Worm (Caenorhabditis elegans) whole organism, young adult: Measurements from ENCODE around the gene F59B10.2.
A peak's percentile ranks its signal among the peaks of the same experiment; 100 is the strongest.

ENCODE experiments used
- B0019.2 ChIP-seq: fragments of 200-800 bp; sonication (Bioruptor generic); conservative IDR thresholded peaks from 2 replicates; pipeline ENCODE4 v1.3.6; 2022; ENCODE audit warnings: missing genetic modification reagents, missing genetic modification characterization, missing compliant biosample characterization
- B0336.3 ChIP-seq: fragments of 200-800 bp; sonication (Bioruptor generic); IDR thresholded peaks from 2 replicates; pipeline ENCODE4 v1.3.6; 2022; ENCODE audit warnings: missing genetic modification characterization, missing compliant biosample characterization
- F52B5.7 ChIP-seq: sonication (generic microtip); optimal IDR thresholded peaks from 2 replicates; lab custom pipeline; 2016; ENCODE audit warnings: mild to moderate bottlenecking, missing genetic modification characterization, missing compliant biosample characterization
- F57C9.4 ChIP-seq: sonication (generic microtip); optimal IDR thresholded peaks from 2 replicates; lab custom pipeline; 2017; ENCODE audit warnings: mild to moderate bottlenecking, missing genetic modification characterization, missing compliant biosample characterization
- K12H6.12 ChIP-seq: fragments of 200-800 bp; sonication (Bioruptor generic); optimal IDR thresholded peaks from 2 replicates; lab custom pipeline; 2018; ENCODE audit warnings: mild to moderate bottlenecking, missing genetic modification characterization, missing compliant biosample characterization
- Y56A3A.18 ChIP-seq: fragments of 200-800 bp; sonication (Bioruptor generic); IDR thresholded peaks from 2 replicates; pipeline ENCODE4 v1.3.6; 2022; ENCODE audit warnings: missing genetic modification reagents, missing genetic modification characterization, missing compliant biosample characterization
- Y79H2A.3 ChIP-seq: fragments of 200-800 bp; sonication (Bioruptor generic); conservative IDR thresholded peaks from 2 replicates; pipeline ENCODE4 v1.3.6; 2022; ENCODE audit warnings: missing genetic modification reagents, missing genetic modification characterization, missing compliant biosample characterization
- ama-1 ChIP-seq, 3 experiments: fragments of 150-350 bp in 1 of 3; sonication (generic microtip) in 2 of 3; optimal IDR thresholded peaks; 2 replicates each; lab custom pipeline; 2014 to 2018; ENCODE audit warnings: missing biosample characterization in 2 of 3, missing genetic modification characterization in 2 of 3, missing genetic modification reagents in 2 of 3
- aptf-2 ChIP-seq: fragments of 200-800 bp; sonication (Bioruptor generic); conservative IDR thresholded peaks from 2 replicates; pipeline ENCODE4 v1.3.6; 2022; ENCODE audit warnings: missing genetic modification reagents, missing genetic modification characterization, missing compliant biosample characterization
- attf-5 ChIP-seq: fragments of 200-800 bp; sonication (Bioruptor generic); optimal IDR thresholded peaks from 2 replicates; lab custom pipeline; 2018; ENCODE audit warnings: mild to moderate bottlenecking, missing genetic modification characterization, missing compliant biosample characterization
- bed-1 ChIP-seq: fragments of 200-800 bp; sonication (Bioruptor generic); IDR thresholded peaks from 2 replicates; pipeline ENCODE4 v1.3.6; 2022; ENCODE audit warnings: missing genetic modification reagents, missing genetic modification characterization, missing compliant biosample characterization
- bed-2 ChIP-seq: fragments of 200-800 bp; sonication (Bioruptor generic); IDR thresholded peaks from 2 replicates; pipeline ENCODE4 v1.3.6; 2022; ENCODE audit warnings: missing genetic modification reagents, missing genetic modification characterization, missing compliant biosample characterization
- ceh-91 ChIP-seq: fragments of 200-800 bp; sonication (Bioruptor generic); IDR thresholded peaks from 2 replicates; pipeline ENCODE4 v1.3.6; 2022; ENCODE audit warnings: missing genetic modification reagents, missing genetic modification characterization, missing compliant biosample characterization
- chd-7 ChIP-seq: sonication (generic microtip); optimal IDR thresholded peaks from 2 replicates; lab custom pipeline; 2016; ENCODE audit warnings: mild to moderate bottlenecking, missing genetic modification characterization, moderate library complexity, missing compliant biosample characterization
- dpff-1 ChIP-seq: sonication (generic microtip); optimal IDR thresholded peaks from 2 replicates; lab custom pipeline; 2017; ENCODE audit warnings: mild to moderate bottlenecking, missing genetic modification characterization, missing compliant biosample characterization
- egl-44 ChIP-seq: fragments of 200-800 bp; sonication (Bioruptor generic); IDR thresholded peaks from 2 replicates; pipeline ENCODE4 v1.3.6; 2022; ENCODE audit warnings: missing genetic modification reagents, missing genetic modification characterization, missing compliant biosample characterization
- egrh-3 ChIP-seq: fragments of 200-800 bp; sonication (Bioruptor generic); IDR thresholded peaks from 2 replicates; pipeline ENCODE4 v1.3.6; 2022; ENCODE audit warnings: missing genetic modification reagents, missing genetic modification characterization, missing compliant biosample characterization
- ets-4 ChIP-seq: fragments of 200-800 bp; sonication (Bioruptor generic); optimal IDR thresholded peaks from 2 replicates; lab custom pipeline; 2018; ENCODE audit warnings: mild to moderate bottlenecking, missing genetic modification characterization, missing compliant biosample characterization
- him-1 ChIP-seq: sonication (generic microtip); optimal IDR thresholded peaks from 2 replicates; lab custom pipeline; 2016; ENCODE audit warnings: missing genotype, missing genetic modification reagents, missing genetic modification characterization, missing compliant biosample characterization
- hsf-1 ChIP-seq: fragments of 200-800 bp; sonication (Bioruptor generic); IDR thresholded peaks from 2 replicates; pipeline ENCODE4 v1.3.6; 2022; ENCODE audit warnings: missing genetic modification reagents, missing genetic modification characterization, missing compliant biosample characterization
- let-607 ChIP-seq, 2 experiments: fragments of 200-800 bp in 1 of 2; sonication (Bioruptor generic) in 1 of 2; sonication (generic microtip) in 1 of 2; optimal IDR thresholded peaks; 2 replicates each; lab custom pipeline; 2016 to 2018; ENCODE audit warnings: mild to moderate bottlenecking in 2 of 2, missing compliant biosample characterization in 2 of 2, missing genetic modification characterization in 2 of 2, moderate library complexity in 2 of 2, missing genotype in 1 of 2
- lin-35 ChIP-seq, 3 experiments: fragments of 150-350 bp in 2 of 3; sonication (generic microtip) in 1 of 3; optimal IDR thresholded peaks; 2 replicates each; lab custom pipeline; 2014 to 2018; ENCODE audit warnings: missing biosample characterization in 3 of 3, missing genetic modification characterization in 3 of 3, missing genetic modification reagents in 3 of 3
- lin-40 ChIP-seq: sonication (generic microtip); optimal IDR thresholded peaks from 2 replicates; lab custom pipeline; 2016; ENCODE audit warnings: missing genetic modification characterization, mild to moderate bottlenecking, missing compliant biosample characterization, missing genotype, missing genetic modification reagents
- madf-10 ChIP-seq: sonication (generic microtip); optimal IDR thresholded peaks from 2 replicates; lab custom pipeline; 2016; ENCODE audit warnings: mild to moderate bottlenecking, missing genetic modification characterization, missing compliant biosample characterization
- madf-8 ChIP-seq: fragments of 200-800 bp; sonication (Bioruptor generic); conservative IDR thresholded peaks from 2 replicates; pipeline ENCODE4 v1.3.6; 2022; ENCODE audit warnings: missing genetic modification reagents, missing genetic modification characterization, missing compliant biosample characterization
- nfyb-1 ChIP-seq: fragments of 200-800 bp; sonication (Bioruptor generic); IDR thresholded peaks from 2 replicates; pipeline ENCODE4 v1.3.6; 2022; ENCODE audit warnings: missing genetic modification reagents, missing genetic modification characterization, missing compliant biosample characterization
- nhr-179 ChIP-seq: sonication (generic microtip); optimal IDR thresholded peaks from 2 replicates; lab custom pipeline; 2016; ENCODE audit warnings: mild to moderate bottlenecking, missing genetic modification characterization, missing compliant biosample characterization
- nhr-27 ChIP-seq: fragments of 200-800 bp; sonication (Bioruptor generic); optimal IDR thresholded peaks from 2 replicates; lab custom pipeline; 2018; ENCODE audit warnings: mild to moderate bottlenecking, missing genetic modification characterization, moderate library complexity, missing compliant biosample characterization
- nhr-80 ChIP-seq: sonication (generic microtip); optimal IDR thresholded peaks from 2 replicates; lab custom pipeline; 2016; ENCODE audit warnings: missing genetic modification characterization, missing compliant biosample characterization
- rcor-1 ChIP-seq: fragments of 200-800 bp; sonication (Bioruptor generic); IDR thresholded peaks from 2 replicates; pipeline ENCODE4 v1.3.6; 2022; ENCODE audit warnings: missing genetic modification reagents, missing genetic modification characterization, missing compliant biosample characterization
- rec-8 ChIP-seq, 2 experiments: sonication (generic microtip); optimal IDR thresholded peaks; 2 replicates each; lab custom pipeline; 2016; ENCODE audit warnings: mild to moderate bottlenecking in 2 of 2, missing genetic modification characterization in 2 of 2, missing genetic modification reagents in 2 of 2, missing genotype in 2 of 2, missing biosample characterization in 1 of 2, missing compliant biosample characterization in 1 of 2, moderate library complexity in 1 of 2
- repo-1 ChIP-seq: sonication (generic microtip); optimal IDR thresholded peaks from 2 replicates; lab custom pipeline; 2017; ENCODE audit warnings: mild to moderate bottlenecking, missing genetic modification characterization, missing compliant biosample characterization
- sptf-2 ChIP-seq: fragments of 200-800 bp; sonication (Bioruptor generic); optimal IDR thresholded peaks from 2 replicates; lab custom pipeline; 2018; ENCODE audit warnings: mild to moderate bottlenecking, missing genetic modification characterization, missing compliant biosample characterization
- tbp1 ChIP-seq: fragments of 200-800 bp; sonication (Bioruptor generic); optimal IDR thresholded peaks from 2 replicates; lab custom pipeline; 2018; ENCODE audit warnings: mild to moderate bottlenecking, missing genetic modification characterization, missing compliant biosample characterization
- tlf-1 ChIP-seq: fragments of 200-800 bp; sonication (Bioruptor generic); optimal IDR thresholded peaks from 2 replicates; lab custom pipeline; 2018; ENCODE audit warnings: mild to moderate bottlenecking, missing genetic modification characterization, missing compliant biosample characterization
- zfh-2 ChIP-seq: fragments of 200-800 bp; sonication (Bioruptor generic); conservative IDR thresholded peaks from 2 replicates; pipeline ENCODE4 v1.3.6; 2022; ENCODE audit warnings: missing genetic modification reagents, missing genetic modification characterization, missing compliant biosample characterization
- ztf-22 ChIP-seq: fragments of 200-800 bp; sonication (Bioruptor generic); optimal IDR thresholded peaks from 2 replicates; lab custom pipeline; 2018; ENCODE audit warnings: mild to moderate bottlenecking, missing genetic modification characterization, moderate library complexity, missing compliant biosample characterization
- ztf-25 ChIP-seq: fragments of 200-800 bp; sonication (Bioruptor generic); IDR thresholded peaks from 2 replicates; pipeline ENCODE4 v1.3.6; 2022; ENCODE audit warnings: missing genetic modification reagents, missing genetic modification characterization, missing compliant biosample characterization
- ztf-6 ChIP-seq: fragments of 200-800 bp; sonication (Bioruptor generic); IDR thresholded peaks from 2 replicates; pipeline ENCODE4 v1.3.6; 2022; ENCODE audit warnings: missing genetic modification reagents, missing genetic modification characterization, missing compliant biosample characterization

F59B10.2 gene

DNA sequence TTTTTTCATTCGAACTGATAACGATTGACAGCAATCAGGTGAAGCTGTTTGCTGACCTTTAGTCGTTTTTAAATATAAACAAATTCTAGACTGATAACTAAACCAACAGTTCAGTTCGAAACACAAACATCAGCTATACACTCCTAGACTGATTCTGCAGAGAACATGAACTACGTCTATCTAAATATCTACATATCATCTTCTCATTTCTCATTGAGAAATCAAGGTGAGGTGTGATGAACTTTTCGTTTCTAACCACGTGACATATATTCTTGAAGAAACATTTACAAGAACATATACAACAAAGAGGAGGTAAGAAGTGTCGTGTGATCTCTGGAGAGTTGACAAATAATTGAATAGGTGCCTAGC is 47.5 kb upstream of the F59B10.2 start:
- TF ChIP-seq nhr-80 (tag; lab: Kevin White, UChicago) (peak; percentile 22), sptf-2 (no peak), attf-5 (no peak), Y79H2A.3 (GFP tag; lab: Robert Waterston, UW) (no peak), egl-44 (GFP tag; lab: Robert Waterston, UW) (0 out of 2 replicates have a peak, but pooled peaks have one; percentile 48), ztf-25 (GFP tag; lab: Robert Waterston, UW) (no peak), B0336.3 (GFP tag; lab: Robert Waterston, UW) (no peak), lin-40 (peak; percentile 25), Y56A3A.18 (GFP tag; lab: Robert Waterston, UW) (no peak), aptf-2 (GFP tag; lab: Robert Waterston, UW) (no peak), tlf-1 (no peak), rec-8 (tag; optimal IDR thresholded peaks at IDR 0.05; lab: Kevin White, UChicago) (no peak), F52B5.7 (tag; lab: Kevin White, UChicago) (no peak), tbp1 (GFP tag; lab: Kevin White, UChicago) (no peak), egrh-3 (GFP tag; lab: Robert Waterston, UW) (no peak), rcor-1 (GFP tag; lab: Robert Waterston, UW) (0 out of 2 replicates have a peak, but pooled peaks have one; percentile 15), nhr-27 (tag; lab: Kevin White, UChicago) (no peak), K12H6.12 (no peak), bed-2 (GFP tag; lab: Robert Waterston, UW) (no peak), dpff-1 (no peak), B0019.2 (no peak), nfyb-1 (GFP tag; lab: Robert Waterston, UW) (0 out of 2 replicates have a peak, but pooled peaks have one; percentile 6), F57C9.4 (tag; lab: Kevin White, UChicago) (no peak), madf-10 (no peak)

DNA sequence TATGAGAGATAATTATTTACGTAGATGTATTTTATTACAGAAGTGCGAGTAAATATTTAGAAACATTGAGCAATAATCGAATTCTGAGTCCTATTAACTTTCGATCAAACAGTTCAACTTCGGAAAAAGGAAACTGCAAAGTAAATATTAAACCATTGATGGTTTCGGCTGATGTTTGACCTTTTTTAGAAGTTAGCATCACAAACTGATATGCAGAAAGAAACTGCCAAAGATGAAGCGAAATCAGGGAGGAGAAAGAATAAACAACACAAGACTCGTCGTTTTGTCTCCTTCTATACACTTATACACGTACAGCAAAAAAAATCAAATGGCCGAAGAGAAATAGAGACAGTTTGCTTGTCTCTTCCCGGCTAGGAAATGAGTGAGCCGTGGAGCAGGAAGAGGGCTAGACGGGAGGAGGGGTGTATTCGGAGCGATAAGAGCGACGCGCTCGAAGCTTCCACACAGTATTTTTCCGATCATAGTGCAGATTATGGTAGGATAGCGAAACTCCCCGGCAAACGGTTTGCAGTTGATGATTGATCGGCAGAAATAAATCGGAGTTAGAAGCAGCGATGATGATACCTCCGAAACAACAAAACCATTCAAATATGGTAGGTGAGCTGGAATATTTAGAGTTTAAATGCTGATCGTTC is 47.0 kb upstream of the F59B10.2 start:
- no peak for TF ChIP-seq ztf-22
- no peak for TF ChIP-seq madf-8
- TF ChIP-seq egrh-3 (GFP tag; lab: Robert Waterston, UW) = no peak
- TF ChIP-seq chd-7 (tag; lab: Kevin White, UChicago) = peak; percentile 14
- TF ChIP-seq hsf-1 (GFP tag; lab: Robert Waterston, UW) = 0 out of 2 replicates have a peak, but pooled peaks have one; percentile 54
- no peak for TF ChIP-seq nhr-179
- TF ChIP-seq ama-1 (optimal IDR thresholded peaks at IDR 0.05; lab: Kevin White, UChicago) = peak; percentile 87
- no peak for TF ChIP-seq ama-1 (GFP tag; optimal IDR thresholded peaks at IDR 0.05; lab: Kevin White, UChicago)
- TF ChIP-seq repo-1 (tag; lab: Kevin White, UChicago) = no peak
- peak; percentile 74 for TF ChIP-seq nhr-80 (tag; lab: Kevin White, UChicago)
- TF ChIP-seq lin-35 (GFP tag; optimal IDR thresholded peaks at IDR 0.05; lab: Kevin White, UChicago) = no peak
- peak; percentile 38 for TF ChIP-seq ets-4 (GFP tag; lab: Kevin White, UChicago)
- no peak for TF ChIP-seq ceh-91 (GFP tag; lab: Robert Waterston, UW)
- TF ChIP-seq B0336.3 (GFP tag; lab: Robert Waterston, UW) = peak; percentile 39; the same call in 1 of the 2 replicates
- no peak for TF ChIP-seq tbp1 (GFP tag; lab: Kevin White, UChicago)
- peak; percentile 18 to 50 for TF ChIP-seq let-607 (tag; optimal IDR thresholded peaks at IDR 0.05; lab: Kevin White, UChicago)
- peak; percentile 59; the same call in 1 of the 2 replicates for TF ChIP-seq zfh-2 (GFP tag; lab: Robert Waterston, UW)
- TF ChIP-seq madf-10 = no peak
- no peak for TF ChIP-seq ztf-6 (GFP tag; lab: Robert Waterston, UW)
- 0 out of 2 replicates have a peak, but pooled peaks have one; percentile 11 for TF ChIP-seq egl-44 (GFP tag; lab: Robert Waterston, UW)
- 0 out of 2 replicates have a peak, but pooled peaks have one; percentile 41 for TF ChIP-seq bed-1 (GFP tag; lab: Robert Waterston, UW)
- no peak for TF ChIP-seq him-1 (tag; lab: Kevin White, UChicago)
